Worm (Caenorhabditis elegans) whole organism, late embryonic: ENCODE measurements around the gene col-34.

ENCODE experiments used
- C08G9.2 ChIP-seq: sonication (generic microtip); optimal IDR thresholded peaks from 2 replicates; lab custom pipeline; 2016; ENCODE audit warnings: mild to moderate bottlenecking, missing genetic modification characterization, moderate library complexity, missing compliant biosample characterization
- C38D4.7 ChIP-seq: fragments of 200-800 bp; sonication (Bioruptor generic); optimal IDR thresholded peaks from 2 replicates; lab custom pipeline; 2018; ENCODE audit warnings: mild to moderate bottlenecking, missing genetic modification characterization, moderate library complexity, missing compliant biosample characterization
- K09A11.1 ChIP-seq: sonication (generic microtip); optimal IDR thresholded peaks from 2 replicates; lab custom pipeline; 2017; ENCODE audit warnings: antibody characterized with exemption, mild to moderate bottlenecking, missing genetic modification characterization, missing compliant biosample characterization; ENCODE audit not compliant: insufficient read depth
- T23F11.4 ChIP-seq: fragments of 200-800 bp; sonication (Bioruptor generic); optimal IDR thresholded peaks from 2 replicates; lab custom pipeline; 2018; ENCODE audit warnings: mild to moderate bottlenecking, missing genetic modification characterization, missing compliant biosample characterization
- ahr-1 ChIP-seq: sonication (generic microtip); optimal IDR thresholded peaks from 2 replicates; lab custom pipeline; 2016; ENCODE audit warnings: missing genetic modification characterization, missing compliant biosample characterization
- ceh-14 ChIP-seq: sonication (generic microtip); optimal IDR thresholded peaks from 2 replicates; lab custom pipeline; 2016; ENCODE audit warnings: missing genotype, missing genetic modification characterization, missing compliant biosample characterization
- ceh-18 ChIP-seq: sonication (generic microtip); optimal IDR thresholded peaks from 2 replicates; lab custom pipeline; 2016; ENCODE audit warnings: missing genetic modification characterization, missing compliant biosample characterization
- ceh-19 ChIP-seq: fragments of 200-800 bp; sonication (Bioruptor generic); optimal IDR thresholded peaks from 2 replicates; lab custom pipeline; 2018; ENCODE audit warnings: mild to moderate bottlenecking, missing genetic modification characterization, missing compliant biosample characterization
- ceh-22 ChIP-seq: sonication (generic microtip); optimal IDR thresholded peaks from 2 replicates; lab custom pipeline; 2017; ENCODE audit warnings: missing biosample characterization, missing genetic modification characterization
- ceh-31 ChIP-seq: sonication (generic microtip); optimal IDR thresholded peaks from 2 replicates; lab custom pipeline; 2016; ENCODE audit warnings: missing genetic modification characterization, missing compliant biosample characterization
- ceh-34 ChIP-seq: sonication (generic microtip); optimal IDR thresholded peaks from 2 replicates; lab custom pipeline; 2016; ENCODE audit warnings: mild to moderate bottlenecking, missing genetic modification characterization, missing compliant biosample characterization
- che-1 ChIP-seq: sonication (generic microtip); optimal IDR thresholded peaks from 2 replicates; lab custom pipeline; 2016; ENCODE audit warnings: mild to moderate bottlenecking, missing genetic modification characterization, missing compliant biosample characterization
- dve-1 ChIP-seq: sonication (generic microtip); optimal IDR thresholded peaks from 2 replicates; lab custom pipeline; 2017; ENCODE audit warnings: antibody characterized with exemption, mild to moderate bottlenecking, missing genetic modification characterization, missing compliant biosample characterization
- elt-2 ChIP-seq: sonication (generic microtip); optimal IDR thresholded peaks from 2 replicates; lab custom pipeline; 2016; ENCODE audit warnings: missing genetic modification reagents, missing genetic modification characterization, missing compliant biosample characterization
- eyg-1 ChIP-seq: sonication (generic microtip); optimal IDR thresholded peaks from 2 replicates; lab custom pipeline; 2016; ENCODE audit warnings: missing genotype, missing genetic modification characterization, missing compliant biosample characterization
- fkh-6 ChIP-seq: sonication (generic microtip); optimal IDR thresholded peaks from 2 replicates; lab custom pipeline; 2016; ENCODE audit warnings: missing genetic modification characterization, missing compliant biosample characterization
- lim-6 ChIP-seq: sonication (generic microtip); optimal IDR thresholded peaks from 2 replicates; lab custom pipeline; 2016; ENCODE audit warnings: missing genetic modification characterization, missing compliant biosample characterization
- lin-11 ChIP-seq: fragments of 200-800 bp; sonication (Bioruptor generic); optimal IDR thresholded peaks from 2 replicates; lab custom pipeline; 2018; ENCODE audit warnings: mild to moderate bottlenecking, missing genetic modification characterization, missing compliant biosample characterization
- nfya-1 ChIP-seq: sonication (generic microtip); optimal IDR thresholded peaks from 2 replicates; lab custom pipeline; 2017; ENCODE audit warnings: missing genetic modification characterization, mild to moderate bottlenecking, missing compliant biosample characterization, antibody characterized with exemption, moderate library complexity
- nhr-11 ChIP-seq: fragments of 150-350 bp; optimal IDR thresholded peaks from 2 replicates; lab custom pipeline; 2014; ENCODE audit warnings: missing biosample characterization, missing genetic modification characterization
- nhr-232 ChIP-seq: sonication (generic microtip); optimal IDR thresholded peaks from 2 replicates; lab custom pipeline; 2016; ENCODE audit warnings: missing genetic modification characterization, missing compliant biosample characterization
- odd-2 ChIP-seq: sonication (generic microtip); optimal IDR thresholded peaks from 2 replicates; lab custom pipeline; 2017; ENCODE audit warnings: antibody characterized with exemption, mild to moderate bottlenecking, missing genetic modification characterization, missing compliant biosample characterization
- pag-3 ChIP-seq: sonication (generic microtip); optimal IDR thresholded peaks from 2 replicates; lab custom pipeline; 2016; ENCODE audit warnings: missing compliant biosample characterization, missing genetic modification characterization, borderline replicate concordance
- pat-9 ChIP-seq: fragments of 200-800 bp; sonication (Bioruptor generic); optimal IDR thresholded peaks from 2 replicates; lab custom pipeline; 2018; ENCODE audit warnings: mild to moderate bottlenecking, missing genetic modification characterization, moderate library complexity, missing compliant biosample characterization
- pax-1 ChIP-seq: fragments of 150-350 bp; optimal IDR thresholded peaks from 2 replicates; lab custom pipeline; 2014; ENCODE audit warnings: missing biosample characterization, missing genetic modification characterization
- pha-2 ChIP-seq: sonication (generic microtip); optimal IDR thresholded peaks from 2 replicates; lab custom pipeline; 2017; ENCODE audit warnings: mild to moderate bottlenecking, missing genetic modification characterization, missing compliant biosample characterization
- pha-4 ChIP-seq: fragments of 150-350 bp; optimal IDR thresholded peaks from 2 replicates; lab custom pipeline; 2018; ENCODE audit warnings: missing biosample characterization, missing genetic modification reagents, missing genetic modification characterization
- rnt-1 ChIP-seq: sonication (generic microtip); optimal IDR thresholded peaks from 2 replicates; lab custom pipeline; 2016; ENCODE audit warnings: missing genetic modification characterization, missing compliant biosample characterization
- sox-4 ChIP-seq: sonication (generic microtip); optimal IDR thresholded peaks from 2 replicates; lab custom pipeline; 2017; ENCODE audit warnings: mild to moderate bottlenecking, missing genetic modification characterization, inconsistent platforms, missing compliant biosample characterization
- tbx-2 ChIP-seq: sonication (generic microtip); optimal IDR thresholded peaks from 2 replicates; lab custom pipeline; 2016; ENCODE audit warnings: missing genetic modification characterization, missing compliant biosample characterization
- unc-42 ChIP-seq: sonication (generic microtip); optimal IDR thresholded peaks from 2 replicates; lab custom pipeline; 2016; ENCODE audit warnings: missing genotype, missing genetic modification characterization, missing compliant biosample characterization
- unc-86 ChIP-seq: sonication (generic microtip); optimal IDR thresholded peaks from 2 replicates; lab custom pipeline; 2016; ENCODE audit warnings: missing genetic modification characterization, missing compliant biosample characterization
- zip-5 ChIP-seq: sonication (generic microtip); optimal IDR thresholded peaks from 2 replicates; lab custom pipeline; 2016; ENCODE audit warnings: missing genetic modification characterization, missing compliant biosample characterization

col-34 gene

ce11 chrIV:4244510-4244909 is at the start of gene col-34:
col-34 (minus strand) TSS chrIV:4244610.
- TF ChIP-seq ceh-18 (tag; lab: Kevin White, UChicago): no peak
- no peak for TF ChIP-seq lin-11 (tag; lab: Kevin White, UChicago)
- TF ChIP-seq unc-86: no peak
- TF ChIP-seq pha-4: no peak
- no peak for TF ChIP-seq ceh-14 (tag; lab: Kevin White, UChicago)
- TF ChIP-seq pha-2 (tag; lab: Kevin White, UChicago): no peak

- TF ChIP-seq nfya-1 (tag; lab: Kevin White, UChicago) (no peak), fkh-6 (tag; lab: Kevin White, UChicago) (no peak), elt-2 (tag; lab: Kevin White, UChicago) (no peak), lim-6 (tag; lab: Kevin White, UChicago) (no peak), zip-5 (tag; lab: Kevin White, UChicago) (no peak), dve-1 (tag; lab: Kevin White, UChicago) (no peak), C38D4.7 (GFP tag; lab: Kevin White, UChicago) (no peak), nhr-232 (tag; lab: Kevin White, UChicago) (no peak)
Measured at ce11 chrIV:4292569-4292968, 48.2 kb upstream of the col-34 start, which contains the start of gene F15E6.10. F15E6.10 (plus strand) TSS chrIV:4292869.

DNA sequence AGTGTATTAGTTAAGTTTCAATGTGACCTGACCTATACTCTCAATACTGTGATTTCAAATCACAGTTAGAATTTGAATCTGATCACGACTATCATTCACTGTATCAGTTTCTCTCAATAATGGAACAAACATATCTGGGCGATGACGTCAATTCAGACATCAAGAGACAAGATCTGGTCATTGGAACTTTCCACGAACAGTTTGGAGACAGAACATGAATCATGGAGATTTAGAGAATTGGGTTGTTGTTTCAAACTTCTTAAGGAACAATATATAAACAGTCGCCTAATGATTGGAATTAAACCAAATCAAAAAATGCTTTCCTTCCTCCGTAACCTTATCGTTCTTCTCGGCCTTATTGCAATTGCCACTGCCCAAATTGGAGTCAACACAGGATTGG is 46.8 kb upstream of the col-34 start, which contains the start of gene F15E6.4:
Gene F15E6.4, plus strand, starts transcription at position 301 of the 400 bp plus-strand sequence.
- no peak for TF ChIP-seq sox-4
- no peak for TF ChIP-seq ceh-19
- no peak for TF ChIP-seq rnt-1 (tag; lab: Kevin White, UChicago)
- TF ChIP-seq nhr-11 (tag; lab: Kevin White, UChicago): no peak
- TF ChIP-seq che-1 (tag; lab: Kevin White, UChicago): no peak
- no peak for TF ChIP-seq K09A11.1 (tag; lab: Kevin White, UChicago)
- TF ChIP-seq tbx-2: no peak
- no peak for TF ChIP-seq nhr-232 (tag; lab: Kevin White, UChicago)
- no peak for TF ChIP-seq pat-9 (tag; lab: Kevin White, UChicago)
- no peak for TF ChIP-seq T23F11.4
- TF ChIP-seq unc-42: no peak
- TF ChIP-seq ceh-22 (tag; lab: Kevin White, UChicago): no peak

DNA sequence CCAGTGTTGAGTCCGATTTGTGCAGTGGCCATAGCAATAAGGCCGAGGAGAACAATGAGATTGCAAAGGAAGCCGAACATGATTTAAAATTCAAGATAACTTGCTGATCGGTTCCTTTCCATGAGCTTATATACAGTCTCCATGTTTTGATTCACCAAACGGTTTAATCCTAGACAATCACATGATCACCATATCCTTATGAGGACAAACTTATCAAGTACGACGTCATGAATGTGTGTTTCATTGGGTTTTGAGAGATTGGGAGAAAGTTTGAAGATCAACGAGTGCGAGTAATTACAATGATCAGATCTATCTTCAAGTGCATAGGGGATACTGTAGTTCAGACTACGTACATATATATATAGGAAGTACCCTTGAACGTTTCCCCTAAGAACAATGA is 46.1 kb upstream of the col-34 start, which contains the start of gene dct-7:
Gene dct-7, minus strand, starts transcription at position 101 of the 400 bp plus-strand sequence.
- TF ChIP-seq nfya-1 (tag; lab: Kevin White, UChicago): no peak
- TF ChIP-seq nhr-11 (tag; lab: Kevin White, UChicago): no peak
- no peak for TF ChIP-seq lim-6 (tag; lab: Kevin White, UChicago)
- no peak for TF ChIP-seq pha-4
- TF ChIP-seq sox-4: no peak
- no peak for TF ChIP-seq rnt-1 (tag; lab: Kevin White, UChicago)
- TF ChIP-seq che-1 (tag; lab: Kevin White, UChicago): no peak
- no peak for TF ChIP-seq C08G9.2 (tag; lab: Kevin White, UChicago)
- no peak for TF ChIP-seq ceh-31
- no peak for TF ChIP-seq pag-3
- TF ChIP-seq ceh-18 (tag; lab: Kevin White, UChicago): no peak
- TF ChIP-seq ahr-1: no peak
- TF ChIP-seq elt-2 (tag; lab: Kevin White, UChicago): no peak
- TF ChIP-seq pat-9 (tag; lab: Kevin White, UChicago): no peak
- TF ChIP-seq fkh-6 (tag; lab: Kevin White, UChicago): no peak
- no peak for TF ChIP-seq pax-1
- no peak for TF ChIP-seq unc-42
- TF ChIP-seq ceh-34 (tag; lab: Kevin White, UChicago): no peak
- TF ChIP-seq eyg-1 (tag; lab: Kevin White, UChicago): no peak
- TF ChIP-seq nhr-232 (tag; lab: Kevin White, UChicago): no peak

- TF ChIP-seq odd-2 (no peak), eyg-1 (tag; lab: Kevin White, UChicago) (no peak)
- TF ChIP-seq, all 69 proteins: peak for 0
Measured at ce11 chrIV:4289267-4289666, 44.9 kb upstream of the col-34 start, which contains the start of gene F15E6.5. F15E6.5 (plus strand) TSS chrIV:4289567.
